Worm (Caenorhabditis elegans) whole organism, L3 larva: ENCODE data around the gene F35E8.6.

Source experiments
- R02D3.7 ChIP-seq: fragments of 150-350 bp; optimal IDR thresholded peaks from 2 replicates; lab custom pipeline; 2014; ENCODE audit warnings: missing biosample characterization, missing genetic modification characterization
- ZK546.5 ChIP-seq: sonication (generic microtip); optimal IDR thresholded peaks from 2 replicates; lab custom pipeline; 2017; ENCODE audit warnings: missing biosample characterization, missing genetic modification characterization
- aly-2 ChIP-seq: fragments of 150-350 bp; optimal IDR thresholded peaks from 2 replicates; lab custom pipeline; 2014; ENCODE audit warnings: missing biosample characterization, missing genetic modification characterization
- ama-1 ChIP-seq: fragments of 150-350 bp; optimal IDR thresholded peaks from 2 replicates; lab custom pipeline; 2018
- ceh-16 ChIP-seq: sonication (generic microtip); optimal IDR thresholded peaks from 2 replicates; lab custom pipeline; 2017; ENCODE audit warnings: missing biosample characterization, missing genetic modification characterization
- ceh-28 ChIP-seq: fragments of 150-350 bp; optimal IDR thresholded peaks from 2 replicates; lab custom pipeline; 2014; ENCODE audit warnings: missing biosample characterization, missing genetic modification reagents, missing genetic modification characterization
- ceh-82 ChIP-seq: fragments of 150-350 bp; optimal IDR thresholded peaks from 2 replicates; lab custom pipeline; 2014; ENCODE audit warnings: missing biosample characterization, missing genetic modification characterization
- ceh-9 ChIP-seq: sonication (generic microtip); optimal IDR thresholded peaks from 2 replicates; lab custom pipeline; 2018; ENCODE audit warnings: missing biosample characterization, missing genetic modification characterization
- egl-5 ChIP-seq: fragments of 150-350 bp; optimal IDR thresholded peaks from 2 replicates; lab custom pipeline; 2017; ENCODE audit warnings: missing biosample characterization, missing genetic modification reagents, missing genetic modification characterization, inconsistent platforms
- elt-1 ChIP-seq: fragments of 150-350 bp; optimal IDR thresholded peaks from 2 replicates; lab custom pipeline; 2014; ENCODE audit warnings: missing biosample characterization, missing genetic modification characterization
- elt-2 ChIP-seq: sonication (generic microtip); optimal IDR thresholded peaks from 2 replicates; lab custom pipeline; 2016; ENCODE audit warnings: missing genetic modification reagents, mild to moderate bottlenecking, missing genetic modification characterization, missing compliant biosample characterization
- elt-3 ChIP-seq, 3 experiments: fragments of 150-350 bp in 1 of 3; sonication (generic microtip) in 2 of 3; optimal IDR thresholded peaks; 2 replicates in 2 of 3; 4 replicates in 1 of 3; lab custom pipeline; 2014 to 2017; ENCODE audit warnings: missing biosample characterization in 3 of 3, missing genetic modification characterization in 3 of 3
- eor-1 ChIP-seq, 2 experiments: fragments of 150-350 bp; optimal IDR thresholded peaks; 2 replicates each; lab custom pipeline; 2014 to 2018; ENCODE audit warnings: missing biosample characterization in 2 of 2, missing genetic modification characterization in 2 of 2
- fkh-10 ChIP-seq: sonication (generic microtip); optimal IDR thresholded peaks from 2 replicates; lab custom pipeline; 2017; ENCODE audit warnings: missing biosample characterization, missing genetic modification reagents, missing genetic modification characterization
- fkh-2 ChIP-seq: fragments of 150-350 bp; optimal IDR thresholded peaks from 2 replicates; lab custom pipeline; 2014; ENCODE audit warnings: missing biosample characterization, missing genetic modification reagents, missing genetic modification characterization
- fos-1 ChIP-seq: fragments of 150-350 bp; optimal IDR thresholded peaks from 2 replicates; lab custom pipeline; 2014; ENCODE audit warnings: missing biosample characterization, missing genetic modification characterization
- hmg-11 ChIP-seq: sonication (generic microtip); optimal IDR thresholded peaks from 2 replicates; lab custom pipeline; 2016; ENCODE audit warnings: missing genetic modification characterization, missing compliant biosample characterization
- jun-1 ChIP-seq: fragments of 150-350 bp; optimal IDR thresholded peaks from 2 replicates; lab custom pipeline; 2014; ENCODE audit warnings: missing biosample characterization, missing genetic modification reagents, missing genetic modification characterization
- lin-15B ChIP-seq: fragments of 150-350 bp; optimal IDR thresholded peaks from 2 replicates; lab custom pipeline; 2014; ENCODE audit warnings: missing biosample characterization, missing genetic modification characterization
- lin-39 ChIP-seq: fragments of 150-350 bp; optimal IDR thresholded peaks from 2 replicates; lab custom pipeline; 2018; ENCODE audit warnings: missing biosample characterization, missing genetic modification reagents, missing genetic modification characterization
- lsy-12 ChIP-seq: sonication (generic microtip); optimal IDR thresholded peaks from 2 replicates; lab custom pipeline; 2016; ENCODE audit warnings: mild to moderate bottlenecking, missing genetic modification characterization, missing compliant biosample characterization
- mdl-1 ChIP-seq: fragments of 150-350 bp; optimal IDR thresholded peaks from 2 replicates; lab custom pipeline; 2014; ENCODE audit warnings: missing biosample characterization, missing genetic modification characterization
- mml-1 ChIP-seq: fragments of 150-350 bp; sonication (generic microtip); optimal IDR thresholded peaks from 3 replicates; lab custom pipeline; 2014; ENCODE audit warnings: missing biosample characterization, missing genetic modification characterization
- nfya-1 ChIP-seq: sonication (generic microtip); optimal IDR thresholded peaks from 2 replicates; lab custom pipeline; 2017; ENCODE audit warnings: missing genetic modification characterization, mild to moderate bottlenecking, missing compliant biosample characterization, antibody characterized with exemption, moderate library complexity; ENCODE audit not compliant: insufficient read depth
- nhr-11 ChIP-seq: fragments of 150-350 bp; optimal IDR thresholded peaks from 2 replicates; lab custom pipeline; 2014; ENCODE audit warnings: missing biosample characterization, missing genetic modification characterization
- nhr-12 ChIP-seq: fragments of 150-350 bp; optimal IDR thresholded peaks from 2 replicates; lab custom pipeline; 2014; ENCODE audit warnings: missing biosample characterization, missing genetic modification characterization
- nhr-23 ChIP-seq: fragments of 150-350 bp; optimal IDR thresholded peaks from 2 replicates; lab custom pipeline; 2014; ENCODE audit warnings: missing biosample characterization, missing genetic modification reagents, missing genetic modification characterization
- nhr-25 ChIP-seq: sonication (generic microtip); optimal IDR thresholded peaks from 2 replicates; lab custom pipeline; 2017; ENCODE audit warnings: missing biosample characterization, missing genetic modification characterization
- nhr-28 ChIP-seq: fragments of 150-350 bp; optimal IDR thresholded peaks from 2 replicates; lab custom pipeline; 2014; ENCODE audit warnings: missing biosample characterization, missing genetic modification characterization
- nhr-43 ChIP-seq: sonication (generic microtip); optimal IDR thresholded peaks from 2 replicates; lab custom pipeline; 2016; ENCODE audit warnings: mild to moderate bottlenecking, missing genetic modification characterization, missing compliant biosample characterization; ENCODE audit not compliant: poor library complexity, severe bottlenecking
- nhr-67 ChIP-seq: fragments of 150-350 bp; optimal IDR thresholded peaks from 2 replicates; lab custom pipeline; 2014; ENCODE audit warnings: missing biosample characterization, missing genetic modification characterization
- nhr-76 ChIP-seq: fragments of 150-350 bp; sonication (generic microtip); optimal IDR thresholded peaks from 5 replicates; lab custom pipeline; 2014; ENCODE audit warnings: missing biosample characterization, missing genetic modification characterization
- nhr-77 ChIP-seq: fragments of 150-350 bp; optimal IDR thresholded peaks from 2 replicates; lab custom pipeline; 2014; ENCODE audit warnings: missing biosample characterization, missing genetic modification characterization
- pha-4 ChIP-seq: fragments of 150-350 bp; optimal IDR thresholded peaks from 2 replicates; lab custom pipeline; 2014; ENCODE audit warnings: missing biosample characterization, missing genetic modification reagents, missing genetic modification characterization
- pqm-1 ChIP-seq: fragments of 150-350 bp; optimal IDR thresholded peaks from 2 replicates; lab custom pipeline; 2017; ENCODE audit warnings: missing biosample characterization, missing genetic modification characterization, inconsistent platforms
- sea-2 ChIP-seq: fragments of 150-350 bp; sonication (generic microtip); optimal IDR thresholded peaks from 4 replicates; lab custom pipeline; 2014; ENCODE audit warnings: missing biosample characterization, missing genetic modification reagents, missing genetic modification characterization
- skn-1 ChIP-seq: fragments of 150-350 bp; optimal IDR thresholded peaks from 2 replicates; lab custom pipeline; 2014; ENCODE audit warnings: missing biosample characterization, missing genetic modification characterization
- snpc-4 ChIP-seq: fragments of 150-350 bp; optimal IDR thresholded peaks from 2 replicates; lab custom pipeline; 2014; ENCODE audit warnings: missing biosample characterization, missing genetic modification characterization
- tbx-2 ChIP-seq: sonication (generic microtip); optimal IDR thresholded peaks from 2 replicates; lab custom pipeline; 2016; ENCODE audit warnings: mild to moderate bottlenecking, missing genetic modification characterization, missing compliant biosample characterization
- unc-39 ChIP-seq: sonication (generic microtip); optimal IDR thresholded peaks from 4 replicates; lab custom pipeline; 2017; ENCODE audit warnings: missing biosample characterization, missing genetic modification characterization
- zag-1 ChIP-seq: fragments of 150-350 bp; optimal IDR thresholded peaks from 2 replicates; lab custom pipeline; 2014; ENCODE audit warnings: missing biosample characterization, missing genetic modification characterization
- ztf-4 ChIP-seq: fragments of 150-350 bp; optimal IDR thresholded peaks from 2 replicates; lab custom pipeline; 2014; ENCODE audit warnings: missing biosample characterization, missing genetic modification characterization

The F35E8.6 gene

ce11 chrV:15872273-15872672 lies 39.7 kb upstream of the F35E8.6 start, which contains the start of gene str-56:
Gene str-56 (plus strand): TSS chrV:15872573.
- TF ChIP-seq nhr-67 (no peak), zag-1 (tag; lab: Kevin White, UChicago) (no peak), ztf-4 (tag; lab: Kevin White, UChicago) (no peak)

ce11 chrV:15873762-15874161 lies 38.2 kb upstream of the F35E8.6 start:
- peak; percentile 69 for TF ChIP-seq elt-2 (tag; lab: Kevin White, UChicago)
- TF ChIP-seq ceh-82: peak; percentile 66
- TF ChIP-seq nhr-12: no peak
- TF ChIP-seq fkh-2: no peak
- no peak for TF ChIP-seq egl-5 (tag; lab: Kevin White, UChicago)
- TF ChIP-seq ama-1 (lab: Kevin White, UChicago): peak; percentile 34
- TF ChIP-seq tbx-2 (tag; lab: Kevin White, UChicago): no peak
- peak; percentile 45 for TF ChIP-seq nhr-77 (tag; lab: Kevin White, UChicago)
- TF ChIP-seq pqm-1 (tag; lab: Kevin White, UChicago): peak; percentile 53
- peak; percentile 86 for TF ChIP-seq lin-39 (tag; lab: Kevin White, UChicago)
- peak; percentile 36 for TF ChIP-seq lin-15B (tag; lab: Kevin White, UChicago)
- TF ChIP-seq ceh-16: peak; percentile 13
- no peak for TF ChIP-seq mdl-1 (tag; lab: Kevin White, UChicago)
- TF ChIP-seq nhr-25 (tag; lab: Kevin White, UChicago): no peak
- no peak for TF ChIP-seq nhr-67
- TF ChIP-seq lsy-12: peak; percentile 66
- TF ChIP-seq elt-3 (tag; optimal IDR thresholded peaks at IDR 0.05; lab: Kevin White, UChicago): peak in 1 of 3 experiments; percentile 67
- no peak for TF ChIP-seq aly-2 (tag; lab: Kevin White, UChicago)
- TF ChIP-seq ztf-4 (tag; lab: Kevin White, UChicago): peak; percentile 36
- TF ChIP-seq snpc-4 (tag; lab: Kevin White, UChicago): peak; percentile 35
- no peak for TF ChIP-seq fkh-10
- TF ChIP-seq mml-1: no peak
- TF ChIP-seq nhr-28 (tag; lab: Kevin White, UChicago): no peak
- TF ChIP-seq nhr-11 (tag; lab: Kevin White, UChicago): peak; percentile 18
- TF ChIP-seq R02D3.7 (tag; lab: Kevin White, UChicago): peak; percentile 36
- peak; percentile 87 for TF ChIP-seq nhr-43 (tag; lab: Kevin White, UChicago)
- TF ChIP-seq unc-39 (tag; lab: Kevin White, UChicago): no peak
- peak; percentile 52 for TF ChIP-seq jun-1
- TF ChIP-seq nfya-1 (tag; lab: Kevin White, UChicago): peak; percentile 69
- peak; percentile 74 for TF ChIP-seq skn-1 (tag; lab: Kevin White, UChicago)

- peak; percentile 25 for TF ChIP-seq elt-2 (tag; lab: Kevin White, UChicago)
- TF ChIP-seq fkh-10: no peak
- no peak for TF ChIP-seq aly-2 (tag; lab: Kevin White, UChicago)
These were observed 35.6 kb upstream of the F35E8.6 start, which contains the start of gene nhr-102 for ce11 chrV:15876308-15876707. Gene nhr-102 (minus strand): TSS chrV:15876408.

ce11 chrV:15879508-15879907 lies 32.4 kb upstream of the F35E8.6 start, which contains the start of gene nhr-84:
Gene nhr-84 (minus strand): TSS chrV:15879608.
- no peak for TF ChIP-seq nhr-25 (tag; lab: Kevin White, UChicago)
- TF ChIP-seq nfya-1 (tag; lab: Kevin White, UChicago): no peak
- no peak for TF ChIP-seq elt-2 (tag; lab: Kevin White, UChicago)
- no peak for TF ChIP-seq ceh-9 (tag; lab: Kevin White, UChicago)
- TF ChIP-seq nhr-76: no peak
- TF ChIP-seq R02D3.7 (tag; lab: Kevin White, UChicago): no peak
- no peak for TF ChIP-seq elt-3 (tag; optimal IDR thresholded peaks at IDR 0.05; lab: Kevin White, UChicago)
- TF ChIP-seq hmg-11 (tag; lab: Kevin White, UChicago): no peak
- no peak for TF ChIP-seq lin-15B (tag; lab: Kevin White, UChicago)
- no peak for TF ChIP-seq elt-1
- no peak for TF ChIP-seq ama-1 (lab: Kevin White, UChicago)

ce11 chrV:15880033-15880432 lies 31.9 kb upstream of the F35E8.6 start:
- TF ChIP-seq fkh-10: no peak
- TF ChIP-seq fkh-2: no peak
- TF ChIP-seq elt-2 (tag; lab: Kevin White, UChicago): peak; percentile 52
- no peak for TF ChIP-seq hmg-11 (tag; lab: Kevin White, UChicago)
- no peak for TF ChIP-seq R02D3.7 (tag; lab: Kevin White, UChicago)
- TF ChIP-seq lin-39 (tag; lab: Kevin White, UChicago): no peak
- TF ChIP-seq nhr-67: no peak
- no peak for TF ChIP-seq jun-1
- no peak for TF ChIP-seq unc-39 (tag; lab: Kevin White, UChicago)
- TF ChIP-seq sea-2 (GFP tag; lab: Kevin White, UChicago): no peak
- TF ChIP-seq nhr-12: no peak
- no peak for TF ChIP-seq ceh-28
- TF ChIP-seq pqm-1 (tag; lab: Kevin White, UChicago): peak; percentile 66
- no peak for TF ChIP-seq ZK546.5
- no peak for TF ChIP-seq tbx-2 (tag; lab: Kevin White, UChicago)
- TF ChIP-seq snpc-4 (tag; lab: Kevin White, UChicago): no peak
- no peak for TF ChIP-seq fos-1 (tag; lab: Kevin White, UChicago)
- TF ChIP-seq pha-4 (tag; lab: Kevin White, UChicago): peak; percentile 26
- no peak for TF ChIP-seq ceh-16
- TF ChIP-seq nhr-23: no peak
- TF ChIP-seq skn-1 (tag; lab: Kevin White, UChicago): no peak
- no peak for TF ChIP-seq eor-1 (tag; optimal IDR thresholded peaks at IDR 0.05; lab: Kevin White, UChicago)
- TF ChIP-seq lsy-12: no peak
- TF ChIP-seq elt-3 (tag; optimal IDR thresholded peaks at IDR 0.05; lab: Kevin White, UChicago): no peak
